Fruit fly (Drosophila melanogaster): ENCODE results near the gene noi.

noi gene

DNA sequence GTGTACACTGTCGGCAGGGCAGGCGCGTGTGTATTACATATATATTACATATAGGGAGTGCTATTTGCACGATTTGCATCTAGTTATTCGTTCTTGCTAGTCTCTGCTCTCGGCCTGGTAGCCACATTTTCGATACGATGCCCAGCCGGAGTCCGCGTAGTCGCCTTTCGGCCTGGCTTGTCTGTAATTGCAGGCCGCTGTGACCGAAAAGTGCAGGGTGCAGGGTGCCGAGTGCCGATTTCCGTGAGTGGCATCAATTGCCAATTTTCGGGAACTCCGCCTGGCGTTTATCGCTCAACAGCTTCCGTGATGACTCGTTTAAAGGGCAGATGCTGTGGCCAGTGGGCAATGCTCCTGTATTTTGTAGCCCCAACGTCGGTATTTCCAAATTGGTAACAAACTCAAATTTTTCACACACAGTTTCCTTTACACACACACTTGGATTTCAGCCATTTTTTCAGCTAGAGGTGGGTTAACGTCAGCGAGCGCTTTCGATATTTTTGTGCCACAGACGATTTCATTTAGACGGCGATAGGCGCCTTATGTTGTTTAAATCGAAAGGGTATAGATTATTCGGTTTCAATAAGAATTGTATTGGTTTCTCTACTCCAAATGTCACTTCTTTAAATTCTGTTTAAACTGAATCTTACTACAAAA is 3.3 kb downstream of the noi start, which contains the start of gene CG2926 (continued):
- TF ChIP-seq CG4328 (GFP tag; optimal IDR thresholded peaks at IDR 0.05) (no peak), ato (GFP tag; IDR thresholded peaks at IDR 0.05; ENCODE audit: partially characterized antibody) (peak; percentile 91), bbx (GFP tag; IDR thresholded peaks at IDR 0.05; ENCODE audit: partially characterized antibody) (peak; percentile 93), CG9437 (GFP tag; optimal IDR thresholded peaks at IDR 0.05) (peak; percentile 40), Atf6 (GFP tag; IDR thresholded peaks at IDR 0.05) (peak; percentile 58), CG9797 (GFP tag; optimal IDR thresholded peaks at IDR 0.05) (peak; percentile 31), CG11247 (GFP tag; IDR thresholded peaks at IDR 0.05) (peak; percentile 26; the same call in 1 of the 2 replicates), CG42726 (GFP tag; IDR thresholded peaks at IDR 0.05; ENCODE audit: partially characterized antibody) (peak; percentile 88), CG17186 (GFP tag; optimal IDR thresholded peaks at IDR 0.05) (peak; percentile 76), HLH54F (GFP tag; optimal IDR thresholded peaks at IDR 0.05) (peak; percentile 46), nmo (GFP tag; optimal IDR thresholded peaks at IDR 0.05) (peak; percentile 37), Pdp1 (GFP tag; optimal IDR thresholded peaks at IDR 0.05) (peak in 1 of 2 experiments; percentile 26), CG1602 (GFP tag; optimal IDR thresholded peaks at IDR 0.05) (no peak), CG2129 (GFP tag; IDR thresholded peaks at IDR 0.05; ENCODE audit: partially characterized antibody) (peak; percentile 68), ssp (GFP tag; IDR thresholded peaks at IDR 0.05) (peak; percentile 56), Sox102F (GFP tag; optimal IDR thresholded peaks at IDR 0.05) (no peak), CG13287 (GFP tag; IDR thresholded peaks at IDR 0.05; ENCODE audit: partially characterized antibody) (peak; percentile 91), Scr (GFP tag; IDR thresholded peaks at IDR 0.05; ENCODE audit: partially characterized antibody) (peak; percentile 89), pum (GFP tag; optimal IDR thresholded peaks at IDR 0.05) (peak; percentile 17), vfl (GFP tag; optimal IDR thresholded peaks at IDR 0.05) (peak; percentile 38), Camta (GFP tag; optimal IDR thresholded peaks at IDR 0.05) (no peak), CG31388 (GFP tag; optimal IDR thresholded peaks at IDR 0.05) (no peak), gsb-n (tag; optimal IDR thresholded peaks at IDR 0.05) (no peak), CG13624 (GFP tag; optimal IDR thresholded peaks at IDR 0.05) (peak; percentile 40), MBD-R2 (GFP tag; IDR thresholded peaks at IDR 0.05) (peak; percentile 87), gfzf (GFP tag; optimal IDR thresholded peaks at IDR 0.05) (peak; percentile 26), tx (GFP tag; optimal IDR thresholded peaks at IDR 0.05) (peak; percentile 13), chm (GFP tag; IDR thresholded peaks at IDR 0.05) (peak; percentile 55), hth (optimal IDR thresholded peaks at IDR 0.05) (no peak)

DNA sequence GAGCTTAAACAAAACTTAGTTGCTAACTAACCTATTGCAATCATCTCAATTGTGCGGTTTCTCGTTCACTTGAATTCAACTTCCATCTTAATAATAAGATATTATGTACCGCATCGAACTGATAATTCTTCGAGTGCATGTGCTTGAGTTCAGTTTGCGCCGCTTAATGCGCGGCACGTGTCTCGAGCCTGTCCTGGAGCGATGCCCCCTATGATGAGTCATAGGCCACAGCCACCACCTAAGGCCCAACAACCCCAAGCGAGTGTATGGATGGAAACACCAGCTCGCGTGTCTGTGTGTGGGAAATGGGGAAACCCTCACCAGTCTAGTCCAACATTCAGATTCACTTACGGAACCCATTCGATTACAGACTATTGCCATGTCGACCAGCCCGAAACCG is 17.4 kb downstream of the noi start:
- TF ChIP-seq Optix (GFP tag; IDR thresholded peaks at IDR 0.05) (no peak), Meics (GFP tag; optimal IDR thresholded peaks at IDR 0.05) (no peak), Usf (GFP tag; optimal IDR thresholded peaks at IDR 0.05) (no peak), zen2 (GFP tag; IDR thresholded peaks at IDR 0.05; ENCODE audit: partially characterized antibody) (no peak), al (GFP tag; IDR thresholded peaks at IDR 0.05) (no peak), CG10321 (GFP tag; IDR thresholded peaks at IDR 0.05) (no peak), Sox100B (GFP tag; optimal IDR thresholded peaks at IDR 0.05) (no peak), Med (GFP tag) (peak; percentile 66), Blimp-1 (GFP tag; optimal IDR thresholded peaks at IDR 0.05) (no peak), slbo (GFP tag; IDR thresholded peaks at IDR 0.05) (no peak), CG8281 (tag; optimal IDR thresholded peaks at IDR 0.05) (no peak), chinmo (GFP tag; IDR thresholded peaks at IDR 0.05; ENCODE audit: partially characterized antibody) (0 out of 4 replicates have a peak, but pooled peaks have one; percentile 42), CG4282 (GFP tag; optimal IDR thresholded peaks at IDR 0.05) (no peak), Hey (tag; optimal IDR thresholded peaks at IDR 0.05) (peak; percentile 88)

Data from whole organism, embryonic.